Fruit fly (Drosophila melanogaster): ENCODE measurements around the gene skl.

The skl gene

dm6 chr3L:18460987-18461403 lies 21.3 kb upstream of the skl start, which contains the start of gene CG32196 (continued):
- TF ChIP-seq Six4 (GFP tag; optimal IDR thresholded peaks at IDR 0.05) (peak; percentile 65), CHES-1-like (GFP tag; optimal IDR thresholded peaks at IDR 0.05) (no peak), Hr39 (optimal IDR thresholded peaks at IDR 0.05) (no peak), HLH3B (GFP tag; IDR thresholded peaks at IDR 0.05) (no peak; the same call in 1 of the 2 replicates), grau (tag; optimal IDR thresholded peaks at IDR 0.05) (peak; percentile 93), pita (GFP tag; optimal IDR thresholded peaks at IDR 0.05) (no peak), gcm (GFP tag; optimal IDR thresholded peaks at IDR 0.05) (peak; percentile 89), CG1024 (GFP tag; IDR thresholded peaks at IDR 0.05) (peak; percentile 67), Kr (GFP tag; optimal IDR thresholded peaks at IDR 0.05) (no peak), slp2 (GFP tag; optimal IDR thresholded peaks at IDR 0.05) (no peak), CG16813 (GFP tag; IDR thresholded peaks at IDR 0.05; ENCODE audit: partially characterized antibody) (no peak), CG10959 (GFP tag; IDR thresholded peaks at IDR 0.05) (no peak), CG30403 (GFP tag; optimal IDR thresholded peaks at IDR 0.05) (peak; percentile 87), sd (tag; optimal IDR thresholded peaks at IDR 0.05) (peak; percentile 78), emc (GFP tag; optimal IDR thresholded peaks at IDR 0.05) (no peak), trem (tag; optimal IDR thresholded peaks at IDR 0.05) (peak; percentile 81), ssp (GFP tag; IDR thresholded peaks at IDR 0.05) (peak; percentile 70; the same call in 1 of the 2 replicates), slou (GFP tag; optimal IDR thresholded peaks at IDR 0.05) (peak; percentile 37), cas (GFP tag; IDR thresholded peaks at IDR 0.05) (peak; percentile 78), toy (GFP tag; IDR thresholded peaks at IDR 0.05) (no peak; the same call in 1 of the 2 replicates), gfzf (GFP tag; optimal IDR thresholded peaks at IDR 0.05) (no peak), Sox102F (GFP tag; optimal IDR thresholded peaks at IDR 0.05) (peak; percentile 94), insv (GFP tag; optimal IDR thresholded peaks at IDR 0.05) (peak in 1 of 2 experiments; percentile 8), CG16815 (GFP tag; optimal IDR thresholded peaks at IDR 0.05) (peak; percentile 74), mirr (GFP tag; optimal IDR thresholded peaks at IDR 0.05) (peak; percentile 48), nerfin-1 (tag; optimal IDR thresholded peaks at IDR 0.05) (peak; percentile 87), Atf6 (GFP tag; IDR thresholded peaks at IDR 0.05) (no peak; the same call in 1 of the 2 replicates), TFAM (GFP tag; optimal IDR thresholded peaks at IDR 0.05) (no peak), btn (GFP tag; optimal IDR thresholded peaks at IDR 0.05) (no peak), CG12104 (GFP tag; optimal IDR thresholded peaks at IDR 0.05) (peak; percentile 56), Lhr (GFP tag; optimal IDR thresholded peaks at IDR 0.05) (peak; percentile 15), CG4424 (GFP tag; optimal IDR thresholded peaks at IDR 0.05) (peak; percentile 72), CG9932 (GFP tag; IDR thresholded peaks at IDR 0.05) (peak; percentile 88), CG42726 (GFP tag; IDR thresholded peaks at IDR 0.05; ENCODE audit: partially characterized antibody) (no peak), run (tag; optimal IDR thresholded peaks at IDR 0.05) (peak; percentile 78), Fer3 (tag; optimal IDR thresholded peaks at IDR 0.05) (peak; percentile 86), CG10274 (GFP tag; optimal IDR thresholded peaks at IDR 0.05) (peak; percentile 33), Myb (GFP tag; optimal IDR thresholded peaks at IDR 0.05) (peak; percentile 6), MESR4 (GFP tag; optimal IDR thresholded peaks at IDR 0.05) (peak; percentile 44), Dbx (GFP tag; IDR thresholded peaks at IDR 0.05) (peak; percentile 82; the same call in 2 of the 3 replicates), Chrac-16 (GFP tag; optimal IDR thresholded peaks at IDR 0.05) (peak; percentile 76), CkIIα-i1 (GFP tag; IDR thresholded peaks at IDR 0.05) (no peak), gce (GFP tag; IDR thresholded peaks at IDR 0.05) (no peak), CG4360 (GFP tag; IDR thresholded peaks at IDR 0.05) (no peak), Opbp (GFP tag; IDR thresholded peaks at IDR 0.05; ENCODE audit: partially characterized antibody) (no peak), nom (GFP tag; optimal IDR thresholded peaks at IDR 0.05) (no peak), CG12769 (tag; optimal IDR thresholded peaks at IDR 0.05) (peak; percentile 14), repo (GFP tag; optimal IDR thresholded peaks at IDR 0.05) (no peak), sens-2 (GFP tag; IDR thresholded peaks at IDR 0.05) (peak; percentile 23; the same call in 1 of the 2 replicates), stwl (tag; optimal IDR thresholded peaks at IDR 0.05) (peak; percentile 13), CG6254 (GFP tag; optimal IDR thresholded peaks at IDR 0.05) (peak; percentile 74)

All from whole organism, embryonic.